Worm (Caenorhabditis elegans) whole organism, L2 larva: Measurements from ENCODE around the gene C18H9.1.

Experiments used
- elt-3 ChIP-seq: sonication (generic microtip); optimal IDR thresholded peaks from 2 replicates; lab custom pipeline; 2017; ENCODE audit warnings: missing biosample characterization, missing genetic modification characterization
- mab-5 ChIP-seq: fragments of 150-350 bp; optimal IDR thresholded peaks from 2 replicates; lab custom pipeline; 2014; ENCODE audit warnings: missing biosample characterization, missing genetic modification characterization
- sma-3 ChIP-seq: sonication (generic microtip); optimal IDR thresholded peaks from 2 replicates; lab custom pipeline; 2016; ENCODE audit warnings: missing genetic modification reagents, missing genetic modification characterization, missing compliant biosample characterization
- snpc-4 ChIP-seq: fragments of 150-350 bp; optimal IDR thresholded peaks from 2 replicates; lab custom pipeline; 2014; ENCODE audit warnings: missing biosample characterization, missing genetic modification characterization

DNA sequence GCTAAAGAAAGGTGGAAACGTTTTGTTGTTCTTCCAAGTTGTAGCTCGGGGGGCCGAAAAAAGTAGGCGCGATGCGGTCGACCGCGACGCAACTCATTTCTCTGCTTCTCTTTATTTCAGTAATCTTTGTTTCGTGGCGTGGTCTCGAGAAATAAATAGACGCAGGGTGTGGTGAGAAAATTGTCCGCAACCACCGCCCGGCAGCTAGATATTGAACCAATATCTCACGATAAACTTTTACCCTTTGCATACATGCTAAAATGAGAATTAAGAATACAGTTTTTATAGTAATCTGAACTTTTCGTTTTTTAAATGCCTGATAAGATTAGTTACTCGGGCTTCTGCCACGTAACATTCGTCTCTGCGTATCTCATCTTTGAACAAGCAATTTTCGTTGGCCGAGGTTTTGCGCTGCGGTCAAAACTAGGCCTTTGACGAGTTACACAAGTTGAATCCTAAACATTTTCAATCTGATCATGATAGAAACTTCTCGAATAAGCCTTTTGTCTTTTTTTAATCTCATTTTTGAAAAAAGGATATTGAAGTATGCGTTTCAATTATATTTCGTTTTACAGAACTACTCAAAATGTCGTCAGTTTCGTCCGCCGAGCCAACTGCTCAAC, 15.1 kb upstream of the C18H9.1 start, which contains the start of gene gyf-1:
- TF ChIP-seq snpc-4 (tag; lab: Kevin White, UChicago), result peak; percentile 21
- no peak for TF ChIP-seq mab-5 (tag; lab: Kevin White, UChicago)
- no peak for TF ChIP-seq sma-3 (GFP tag; lab: Kevin White, UChicago)
- no peak for TF ChIP-seq elt-3 (tag; lab: Kevin White, UChicago)
